Worm (Caenorhabditis elegans) whole organism, mixed stage, embryonic: ENCODE results near the gene T20D3.5.
"Not testable (repeated sequence)": the region's sequence is repeated elsewhere in the genome, so short reads cannot be mapped to it uniquely, and the experiment has no call there.

ENCODE experiments used
- bed-3 ChIP-seq: fragments of 200-800 bp; sonication (Bioruptor generic); optimal IDR thresholded peaks from 3 replicates; lab custom pipeline; 2018; ENCODE audit warnings: mild to moderate bottlenecking, missing genetic modification characterization, moderate library complexity, missing compliant biosample characterization
- elt-1 ChIP-seq: sonication (generic microtip); optimal IDR thresholded peaks from 2 replicates; lab custom pipeline; 2017; ENCODE audit warnings: missing genetic modification characterization, mild to moderate bottlenecking, missing compliant biosample characterization, antibody characterized with exemption, moderate library complexity, borderline replicate concordance; ENCODE audit not compliant: insufficient read depth
- ham-2 ChIP-seq: fragments of 200-800 bp; sonication (Bioruptor generic); optimal IDR thresholded peaks from 2 replicates; lab custom pipeline; 2018; ENCODE audit warnings: mild to moderate bottlenecking, missing genetic modification characterization, missing compliant biosample characterization
- lin-13 ChIP-seq: fragments of 150-350 bp; optimal IDR thresholded peaks from 2 replicates; lab custom pipeline; 2014; ENCODE audit warnings: missing biosample characterization, missing genetic modification characterization
- mab-5 ChIP-seq: fragments of 150-350 bp; optimal IDR thresholded peaks from 2 replicates; lab custom pipeline; 2014; ENCODE audit warnings: missing biosample characterization, missing genetic modification characterization
- mep-1 ChIP-seq: fragments of 150-350 bp; optimal IDR thresholded peaks from 2 replicates; lab custom pipeline; 2017; ENCODE audit warnings: missing biosample characterization, missing genetic modification reagents, missing genetic modification characterization, inconsistent platforms
- nhr-28 ChIP-seq: fragments of 150-350 bp; optimal IDR thresholded peaks from 2 replicates; lab custom pipeline; 2014; ENCODE audit warnings: missing biosample characterization, missing genetic modification characterization
- pha-4 ChIP-seq: fragments of 150-350 bp; optimal IDR thresholded peaks from 2 replicates; lab custom pipeline; 2018; ENCODE audit warnings: missing biosample characterization, missing genetic modification reagents, missing genetic modification characterization
- snpc-4 ChIP-seq: fragments of 150-350 bp; optimal IDR thresholded peaks from 2 replicates; lab custom pipeline; 2014; ENCODE audit warnings: missing biosample characterization, missing genetic modification characterization

DNA sequence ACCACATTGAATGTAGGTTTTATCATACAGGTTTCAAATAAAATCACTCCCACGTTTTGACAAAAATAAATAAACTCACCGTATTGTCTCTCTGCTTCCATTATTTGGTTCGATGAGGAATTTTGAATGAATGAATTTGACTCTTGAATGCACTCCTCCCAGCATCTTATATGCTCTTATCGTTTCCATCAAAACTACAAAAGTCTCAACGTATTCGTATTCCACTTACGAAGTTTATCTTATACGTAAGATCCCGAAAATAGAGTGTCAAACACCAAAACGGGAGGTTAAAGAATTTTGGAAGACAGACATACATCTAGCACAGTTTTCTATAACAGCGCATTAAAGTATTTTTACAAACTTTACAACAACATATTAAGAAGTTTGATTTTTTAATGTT lies 43.0 kb upstream of the T20D3.5 start, which contains the start of gene nhr-264:
- not testable (repeated sequence) for TF ChIP-seq nhr-28; elt-1 (tag; lab: Kevin White, UChicago); bed-3 (GFP tag; lab: Kevin White, UChicago); lin-13 (tag; lab: Kevin White, UChicago); snpc-4 (tag; lab: Kevin White, UChicago); mep-1 (tag; lab: Kevin White, UChicago); mab-5 (tag; lab: Kevin White, UChicago); pha-4 (tag; lab: Kevin White, UChicago); ham-2 (GFP tag; lab: Kevin White, UChicago)
